Worm (Caenorhabditis elegans) whole organism, L3 larva: ENCODE results near the gene znf-593.

Experiments
- R02D3.7 ChIP-seq: fragments of 150-350 bp; optimal IDR thresholded peaks from 2 replicates; lab custom pipeline; 2014; ENCODE audit warnings: missing biosample characterization, missing genetic modification characterization
- ZK546.5 ChIP-seq: sonication (generic microtip); optimal IDR thresholded peaks from 2 replicates; lab custom pipeline; 2017; ENCODE audit warnings: missing biosample characterization, missing genetic modification characterization
- aly-2 ChIP-seq: fragments of 150-350 bp; optimal IDR thresholded peaks from 2 replicates; lab custom pipeline; 2014; ENCODE audit warnings: missing biosample characterization, missing genetic modification characterization
- ama-1 ChIP-seq: fragments of 150-350 bp; optimal IDR thresholded peaks from 2 replicates; lab custom pipeline; 2018
- ceh-16 ChIP-seq: sonication (generic microtip); optimal IDR thresholded peaks from 2 replicates; lab custom pipeline; 2017; ENCODE audit warnings: missing biosample characterization, missing genetic modification characterization
- ceh-28 ChIP-seq: fragments of 150-350 bp; optimal IDR thresholded peaks from 2 replicates; lab custom pipeline; 2014; ENCODE audit warnings: missing biosample characterization, missing genetic modification reagents, missing genetic modification characterization
- ceh-82 ChIP-seq: fragments of 150-350 bp; optimal IDR thresholded peaks from 2 replicates; lab custom pipeline; 2014; ENCODE audit warnings: missing biosample characterization, missing genetic modification characterization
- ceh-9 ChIP-seq: sonication (generic microtip); optimal IDR thresholded peaks from 2 replicates; lab custom pipeline; 2018; ENCODE audit warnings: missing biosample characterization, missing genetic modification characterization
- daf-12 ChIP-seq: fragments of 150-350 bp; optimal IDR thresholded peaks from 2 replicates; lab custom pipeline; 2014; ENCODE audit warnings: missing biosample characterization, missing genetic modification reagents, missing genetic modification characterization
- egl-27 ChIP-seq: sonication (generic microtip); optimal IDR thresholded peaks from 4 replicates; lab custom pipeline; 2017; ENCODE audit warnings: missing biosample characterization, missing genetic modification reagents, missing genetic modification characterization
- egl-5 ChIP-seq: fragments of 150-350 bp; optimal IDR thresholded peaks from 2 replicates; lab custom pipeline; 2017; ENCODE audit warnings: missing biosample characterization, missing genetic modification reagents, missing genetic modification characterization, inconsistent platforms
- elt-1 ChIP-seq: fragments of 150-350 bp; optimal IDR thresholded peaks from 2 replicates; lab custom pipeline; 2014; ENCODE audit warnings: missing biosample characterization, missing genetic modification characterization
- elt-2 ChIP-seq: sonication (generic microtip); optimal IDR thresholded peaks from 2 replicates; lab custom pipeline; 2016; ENCODE audit warnings: missing genetic modification reagents, mild to moderate bottlenecking, missing genetic modification characterization, missing compliant biosample characterization
- elt-3 ChIP-seq, 3 experiments: fragments of 150-350 bp in 1 of 3; sonication (generic microtip) in 2 of 3; optimal IDR thresholded peaks; 2 replicates in 2 of 3; 4 replicates in 1 of 3; lab custom pipeline; 2014 to 2017; ENCODE audit warnings: missing biosample characterization in 3 of 3, missing genetic modification characterization in 3 of 3
- eor-1 ChIP-seq, 2 experiments: fragments of 150-350 bp; optimal IDR thresholded peaks; 2 replicates each; lab custom pipeline; 2014 to 2018; ENCODE audit warnings: missing biosample characterization in 2 of 2, missing genetic modification characterization in 2 of 2
- fkh-10 ChIP-seq: sonication (generic microtip); optimal IDR thresholded peaks from 2 replicates; lab custom pipeline; 2017; ENCODE audit warnings: missing biosample characterization, missing genetic modification reagents, missing genetic modification characterization
- fkh-2 ChIP-seq: fragments of 150-350 bp; optimal IDR thresholded peaks from 2 replicates; lab custom pipeline; 2014; ENCODE audit warnings: missing biosample characterization, missing genetic modification reagents, missing genetic modification characterization
- fos-1 ChIP-seq: fragments of 150-350 bp; optimal IDR thresholded peaks from 2 replicates; lab custom pipeline; 2014; ENCODE audit warnings: missing biosample characterization, missing genetic modification characterization
- hmg-11 ChIP-seq: sonication (generic microtip); optimal IDR thresholded peaks from 2 replicates; lab custom pipeline; 2016; ENCODE audit warnings: missing genetic modification characterization, missing compliant biosample characterization
- jun-1 ChIP-seq: fragments of 150-350 bp; optimal IDR thresholded peaks from 2 replicates; lab custom pipeline; 2014; ENCODE audit warnings: missing biosample characterization, missing genetic modification reagents, missing genetic modification characterization
- lin-15B ChIP-seq: fragments of 150-350 bp; optimal IDR thresholded peaks from 2 replicates; lab custom pipeline; 2014; ENCODE audit warnings: missing biosample characterization, missing genetic modification characterization
- lin-39 ChIP-seq: fragments of 150-350 bp; optimal IDR thresholded peaks from 2 replicates; lab custom pipeline; 2018; ENCODE audit warnings: missing biosample characterization, missing genetic modification reagents, missing genetic modification characterization
- lsy-12 ChIP-seq: sonication (generic microtip); optimal IDR thresholded peaks from 2 replicates; lab custom pipeline; 2016; ENCODE audit warnings: mild to moderate bottlenecking, missing genetic modification characterization, missing compliant biosample characterization
- mdl-1 ChIP-seq: fragments of 150-350 bp; optimal IDR thresholded peaks from 2 replicates; lab custom pipeline; 2014; ENCODE audit warnings: missing biosample characterization, missing genetic modification characterization
- mml-1 ChIP-seq: fragments of 150-350 bp; sonication (generic microtip); optimal IDR thresholded peaks from 3 replicates; lab custom pipeline; 2014; ENCODE audit warnings: missing biosample characterization, missing genetic modification characterization
- nfya-1 ChIP-seq: sonication (generic microtip); optimal IDR thresholded peaks from 2 replicates; lab custom pipeline; 2017; ENCODE audit warnings: missing genetic modification characterization, mild to moderate bottlenecking, missing compliant biosample characterization, antibody characterized with exemption, moderate library complexity; ENCODE audit not compliant: insufficient read depth
- nhr-11 ChIP-seq: fragments of 150-350 bp; optimal IDR thresholded peaks from 2 replicates; lab custom pipeline; 2014; ENCODE audit warnings: missing biosample characterization, missing genetic modification characterization
- nhr-12 ChIP-seq: fragments of 150-350 bp; optimal IDR thresholded peaks from 2 replicates; lab custom pipeline; 2014; ENCODE audit warnings: missing biosample characterization, missing genetic modification characterization
- nhr-23 ChIP-seq: fragments of 150-350 bp; optimal IDR thresholded peaks from 2 replicates; lab custom pipeline; 2014; ENCODE audit warnings: missing biosample characterization, missing genetic modification reagents, missing genetic modification characterization
- nhr-237 ChIP-seq: fragments of 150-350 bp; optimal IDR thresholded peaks from 2 replicates; lab custom pipeline; 2014; ENCODE audit warnings: missing biosample characterization, missing genetic modification characterization
- nhr-25 ChIP-seq: sonication (generic microtip); optimal IDR thresholded peaks from 2 replicates; lab custom pipeline; 2017; ENCODE audit warnings: missing biosample characterization, missing genetic modification characterization
- nhr-28 ChIP-seq: fragments of 150-350 bp; optimal IDR thresholded peaks from 2 replicates; lab custom pipeline; 2014; ENCODE audit warnings: missing biosample characterization, missing genetic modification characterization
- nhr-43 ChIP-seq: sonication (generic microtip); optimal IDR thresholded peaks from 2 replicates; lab custom pipeline; 2016; ENCODE audit warnings: mild to moderate bottlenecking, missing genetic modification characterization, missing compliant biosample characterization; ENCODE audit not compliant: poor library complexity, severe bottlenecking
- nhr-67 ChIP-seq: fragments of 150-350 bp; optimal IDR thresholded peaks from 2 replicates; lab custom pipeline; 2014; ENCODE audit warnings: missing biosample characterization, missing genetic modification characterization
- nhr-76 ChIP-seq: fragments of 150-350 bp; sonication (generic microtip); optimal IDR thresholded peaks from 5 replicates; lab custom pipeline; 2014; ENCODE audit warnings: missing biosample characterization, missing genetic modification characterization
- nhr-77 ChIP-seq: fragments of 150-350 bp; optimal IDR thresholded peaks from 2 replicates; lab custom pipeline; 2014; ENCODE audit warnings: missing biosample characterization, missing genetic modification characterization
- pha-4 ChIP-seq: fragments of 150-350 bp; optimal IDR thresholded peaks from 2 replicates; lab custom pipeline; 2014; ENCODE audit warnings: missing biosample characterization, missing genetic modification reagents, missing genetic modification characterization
- pqm-1 ChIP-seq: fragments of 150-350 bp; optimal IDR thresholded peaks from 2 replicates; lab custom pipeline; 2017; ENCODE audit warnings: missing biosample characterization, missing genetic modification characterization, inconsistent platforms
- sea-2 ChIP-seq: fragments of 150-350 bp; sonication (generic microtip); optimal IDR thresholded peaks from 4 replicates; lab custom pipeline; 2014; ENCODE audit warnings: missing biosample characterization, missing genetic modification reagents, missing genetic modification characterization
- skn-1 ChIP-seq: fragments of 150-350 bp; optimal IDR thresholded peaks from 2 replicates; lab custom pipeline; 2014; ENCODE audit warnings: missing biosample characterization, missing genetic modification characterization
- snpc-4 ChIP-seq: fragments of 150-350 bp; optimal IDR thresholded peaks from 2 replicates; lab custom pipeline; 2014; ENCODE audit warnings: missing biosample characterization, missing genetic modification characterization
- tbx-2 ChIP-seq: sonication (generic microtip); optimal IDR thresholded peaks from 2 replicates; lab custom pipeline; 2016; ENCODE audit warnings: mild to moderate bottlenecking, missing genetic modification characterization, missing compliant biosample characterization
- unc-39 ChIP-seq: sonication (generic microtip); optimal IDR thresholded peaks from 4 replicates; lab custom pipeline; 2017; ENCODE audit warnings: missing biosample characterization, missing genetic modification characterization
- unc-62 ChIP-seq: fragments of 150-350 bp; sonication (generic microtip); optimal IDR thresholded peaks from 4 replicates; lab custom pipeline; 2014; ENCODE audit warnings: missing biosample characterization, missing genetic modification reagents, missing genetic modification characterization
- zag-1 ChIP-seq: fragments of 150-350 bp; optimal IDR thresholded peaks from 2 replicates; lab custom pipeline; 2014; ENCODE audit warnings: missing biosample characterization, missing genetic modification characterization
- ztf-11 ChIP-seq: fragments of 150-350 bp; optimal IDR thresholded peaks from 2 replicates; lab custom pipeline; 2014; ENCODE audit warnings: missing biosample characterization, missing genetic modification characterization
- ztf-4 ChIP-seq: fragments of 150-350 bp; optimal IDR thresholded peaks from 2 replicates; lab custom pipeline; 2014; ENCODE audit warnings: missing biosample characterization, missing genetic modification characterization

The znf-593 gene

ce11 chrIII:11870009-11870408, 48.5 kb downstream of the znf-593 start:
- TF ChIP-seq zag-1 (tag; lab: Kevin White, UChicago) (no peak), lin-15B (tag; lab: Kevin White, UChicago) (peak; percentile 97), hmg-11 (peak; percentile 82), nhr-12 (tag; lab: Kevin White, UChicago) (no peak), nhr-76 (tag; lab: Kevin White, UChicago) (no peak), jun-1 (tag; lab: Kevin White, UChicago) (peak; percentile 68), ztf-11 (tag; lab: Kevin White, UChicago) (no peak), fkh-10 (GFP tag; lab: Kevin White, UChicago) (peak; percentile 68), ztf-4 (tag; lab: Kevin White, UChicago) (no peak), nhr-25 (peak; percentile 74), unc-39 (no peak), elt-3 (tag; optimal IDR thresholded peaks at IDR 0.05; lab: Kevin White, UChicago) (no peak), R02D3.7 (tag; lab: Kevin White, UChicago) (peak; percentile 47), lin-39 (tag; lab: Kevin White, UChicago) (peak; percentile 95), fkh-2 (tag; lab: Kevin White, UChicago) (peak; percentile 23), lsy-12 (tag; lab: Kevin White, UChicago) (peak; percentile 64), nhr-28 (tag; lab: Kevin White, UChicago) (no peak), unc-62 (no peak), sea-2 (GFP tag; lab: Kevin White, UChicago) (no peak), ceh-16 (peak; percentile 24), nhr-11 (tag; lab: Kevin White, UChicago) (no peak), ceh-82 (tag; lab: Kevin White, UChicago) (no peak), mml-1 (tag; lab: Kevin White, UChicago) (no peak), snpc-4 (tag; lab: Kevin White, UChicago) (peak; percentile 97), mdl-1 (tag; lab: Kevin White, UChicago) (no peak), aly-2 (no peak), ceh-28 (tag; lab: Kevin White, UChicago) (peak; percentile 50), elt-1 (tag; lab: Kevin White, UChicago) (no peak), fos-1 (tag; lab: Kevin White, UChicago) (no peak), nhr-67 (tag; lab: Kevin White, UChicago) (no peak), egl-27 (peak; percentile 7), nhr-237 (tag; lab: Kevin White, UChicago) (no peak), ZK546.5 (no peak), elt-2 (tag; lab: Kevin White, UChicago) (peak; percentile 65), daf-12 (tag; lab: Kevin White, UChicago) (no peak), ceh-9 (tag; lab: Kevin White, UChicago) (no peak), tbx-2 (peak; percentile 25), skn-1 (tag; lab: Kevin White, UChicago) (peak; percentile 53), egl-5 (tag; lab: Kevin White, UChicago) (peak; percentile 86), ama-1 (peak; percentile 43), nhr-77 (tag; lab: Kevin White, UChicago) (no peak), pqm-1 (peak; percentile 61), pha-4 (peak; percentile 96), nhr-43 (tag; lab: Kevin White, UChicago) (peak; percentile 86), eor-1 (tag; optimal IDR thresholded peaks at IDR 0.05; lab: Kevin White, UChicago) (no peak), nhr-23 (tag; lab: Kevin White, UChicago) (peak; percentile 79), nfya-1 (tag; lab: Kevin White, UChicago) (peak; percentile 97)
